Fruit fly (Drosophila melanogaster) whole organism, pupa: Measurements from ENCODE around the gene CG32228.

Experiments used
- CG12605 ChIP-seq: fragments of 200-800 bp; sonication (Bioruptor generic); IDR thresholded peaks from 2 replicates; pipeline ENCODE4 v1.3.6; 2022; ENCODE audit warnings: missing biosample characterization, missing genetic modification characterization
- CG32121 ChIP-seq: fragments of 200-800 bp; sonication (Bioruptor generic); IDR thresholded peaks from 2 replicates; pipeline ENCODE4 v1.3.6; 2022; ENCODE audit warnings: missing biosample characterization, missing genetic modification characterization
- CG8159 ChIP-seq: fragments of 200-800 bp; sonication (Bioruptor generic); optimal IDR thresholded peaks from 3 replicates; lab custom pipeline; 2018; ENCODE audit warnings: missing biosample characterization, mild to moderate bottlenecking, missing genetic modification characterization, moderate library complexity
- gl ChIP-seq: fragments of 200-800 bp; sonication (Bioruptor generic); optimal IDR thresholded peaks from 2 replicates; lab custom pipeline; 2018; ENCODE audit warnings: missing biosample characterization, mild to moderate bottlenecking, missing genetic modification characterization

DNA sequence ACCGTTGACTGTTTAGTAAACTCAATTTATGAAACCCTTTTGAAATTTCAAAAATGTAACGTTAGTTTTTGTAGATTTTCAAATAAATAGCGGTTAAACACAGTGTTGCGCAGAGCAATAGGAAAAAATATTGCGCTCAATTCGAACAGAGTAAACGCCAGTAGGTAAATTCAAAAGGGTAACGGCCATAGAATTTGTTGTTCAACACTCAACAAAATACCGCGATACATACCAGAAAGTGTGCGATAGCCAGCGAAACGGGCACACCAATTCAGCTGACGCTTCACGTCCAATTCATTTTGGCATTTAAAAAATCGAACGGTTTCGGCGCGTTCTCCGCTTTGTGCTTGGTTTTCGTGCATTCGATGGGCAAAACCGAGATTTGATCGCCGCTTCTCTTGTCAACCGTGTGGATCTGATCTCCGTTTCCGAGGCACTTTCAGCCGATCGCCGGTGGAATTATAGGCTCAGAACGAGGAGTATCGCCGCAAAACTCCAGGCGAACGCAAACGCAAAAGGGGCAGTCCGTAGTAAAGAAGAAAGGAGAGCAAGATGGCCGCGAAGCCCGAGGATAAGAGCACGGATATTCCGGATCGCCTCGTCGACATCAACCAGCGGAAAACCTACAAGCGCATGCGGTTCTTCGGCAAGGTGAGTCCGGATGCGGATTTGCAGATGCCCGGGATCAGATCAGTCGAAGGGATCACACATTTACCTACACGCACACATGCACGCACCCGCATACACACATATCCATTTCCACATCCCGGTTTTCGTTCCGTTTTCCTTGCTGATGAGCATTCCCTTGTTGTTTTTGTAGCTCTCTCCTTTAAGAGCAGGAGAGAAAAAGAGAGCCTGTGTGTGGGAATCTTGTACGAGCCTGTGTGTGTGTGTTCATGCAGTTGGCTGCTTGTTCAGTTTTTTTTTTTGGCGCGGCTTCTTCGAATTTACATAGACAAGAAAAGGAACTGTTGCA lies 44.4 kb downstream of the CG32228 start:
- TF ChIP-seq CG8159 (no peak), gl (tag; lab: Kevin White, UChicago) (no peak), CG32121 (no peak), CG12605 (no peak)
